Worm (Caenorhabditis elegans): ENCODE results near the gene C17C3.6.

C17C3.6 gene

DNA sequence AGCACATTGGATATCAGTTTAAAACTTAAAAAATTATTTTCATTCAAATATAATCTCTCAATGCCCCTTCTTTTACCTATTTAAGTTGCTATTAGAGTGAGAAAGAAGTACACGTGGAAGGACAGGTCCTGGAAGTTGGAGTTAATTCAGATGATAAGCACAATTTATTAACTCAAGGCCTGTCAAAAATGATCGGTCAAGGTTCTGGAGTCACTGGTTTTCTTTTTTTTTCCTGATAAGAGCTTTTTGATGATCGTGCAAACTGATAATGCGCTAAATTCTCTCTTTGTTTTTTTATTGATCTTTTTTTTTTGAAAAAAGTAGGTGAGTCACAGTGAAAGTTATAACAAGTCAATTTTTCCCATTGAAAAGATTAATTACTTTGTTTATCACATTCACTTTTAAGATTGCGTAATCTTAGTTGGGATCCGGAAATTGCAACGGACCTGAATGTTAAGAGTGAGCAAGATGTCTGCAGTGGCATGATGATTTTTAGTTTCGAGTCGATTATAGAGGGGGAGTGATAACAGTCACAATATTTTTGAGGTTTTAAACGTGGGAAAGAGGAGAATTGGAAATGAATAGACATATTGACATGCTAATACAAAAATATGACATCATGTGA, 37.3 kb upstream of the C17C3.6 start:
- TF ChIP-seq tra-4 (tag; optimal IDR thresholded peaks at IDR 0.05) (no peak), B0310.2 (tag; optimal IDR thresholded peaks at IDR 0.05) (no peak), scrt-1 (GFP tag; IDR thresholded peaks at IDR 0.05) (no peak), hmbx-1 (tag; optimal IDR thresholded peaks at IDR 0.05) (no peak), hnd-1 (tag; optimal IDR thresholded peaks at IDR 0.05) (no peak), sea-1 (GFP tag; conservative IDR thresholded peaks at IDR 0.05) (no peak), tbx-37 (GFP tag; conservative IDR thresholded peaks at IDR 0.05) (no peak), tbx-11 (GFP tag; IDR thresholded peaks at IDR 0.05) (no peak), flt-1 (GFP tag; IDR thresholded peaks at IDR 0.05) (no peak), hmg-4 (GFP tag; optimal IDR thresholded peaks at IDR 0.05) (no peak), ama-1 (optimal IDR thresholded peaks at IDR 0.05) (no peak), ceh-13 (GFP tag; optimal IDR thresholded peaks at IDR 0.05) (no peak), ets-7 (tag; optimal IDR thresholded peaks at IDR 0.05) (no peak), F13C5.2 (tag; optimal IDR thresholded peaks at IDR 0.05) (no peak), pes-1 (GFP tag; IDR thresholded peaks at IDR 0.05) (no peak)

DNA sequence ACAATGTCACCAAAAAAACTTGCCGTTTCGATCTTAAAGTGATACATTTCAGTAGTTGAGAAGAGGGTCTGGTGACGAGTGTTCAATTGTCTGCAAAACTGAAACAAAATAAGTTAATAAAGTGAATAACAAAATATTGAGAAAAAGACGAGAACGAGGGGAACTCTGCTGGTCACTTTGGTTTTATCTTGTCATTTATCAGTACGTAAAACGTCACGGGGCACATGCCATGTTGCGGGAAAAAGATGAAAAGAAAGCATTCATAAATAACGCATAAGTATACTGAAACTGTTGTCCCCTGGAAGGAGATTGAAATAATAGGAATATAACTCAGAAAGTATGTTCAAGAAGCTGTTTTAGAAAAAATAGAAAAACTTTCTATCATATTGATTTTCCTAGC, 35.0 kb upstream of the C17C3.6 start, which contains the start of gene sahd-1:
Gene sahd-1 (minus strand): TSS at position 100 of the 400 bp plus-strand sequence.
- TF ChIP-seq ama-1 (optimal IDR thresholded peaks at IDR 0.05), result no peak
- TF ChIP-seq F13C5.2 (tag; optimal IDR thresholded peaks at IDR 0.05), result no peak
- no peak for TF ChIP-seq aly-1 (tag; optimal IDR thresholded peaks at IDR 0.05)
- TF ChIP-seq sea-1 (GFP tag; conservative IDR thresholded peaks at IDR 0.05), result no peak
- TF ChIP-seq ets-7 (tag; optimal IDR thresholded peaks at IDR 0.05), result no peak
- no peak for TF ChIP-seq B0310.2 (tag; optimal IDR thresholded peaks at IDR 0.05)
- no peak for TF ChIP-seq ceh-13 (GFP tag; optimal IDR thresholded peaks at IDR 0.05)
- no peak for TF ChIP-seq tbx-37 (GFP tag; conservative IDR thresholded peaks at IDR 0.05)
- TF ChIP-seq hnd-1 (tag; optimal IDR thresholded peaks at IDR 0.05), result no peak
- no peak for TF ChIP-seq scrt-1 (GFP tag; IDR thresholded peaks at IDR 0.05)
- no peak for TF ChIP-seq tra-4 (tag; optimal IDR thresholded peaks at IDR 0.05)
- TF ChIP-seq tbx-11 (GFP tag; IDR thresholded peaks at IDR 0.05), result no peak
- no peak for TF ChIP-seq pes-1 (GFP tag; IDR thresholded peaks at IDR 0.05)
- TF ChIP-seq hmbx-1 (tag; optimal IDR thresholded peaks at IDR 0.05), result no peak
- TF ChIP-seq hmg-4 (GFP tag; optimal IDR thresholded peaks at IDR 0.05), result no peak
- no peak for TF ChIP-seq flt-1 (GFP tag; IDR thresholded peaks at IDR 0.05)
- TF ChIP-seq ceh-36 (tag; optimal IDR thresholded peaks at IDR 0.05), result no peak

DNA sequence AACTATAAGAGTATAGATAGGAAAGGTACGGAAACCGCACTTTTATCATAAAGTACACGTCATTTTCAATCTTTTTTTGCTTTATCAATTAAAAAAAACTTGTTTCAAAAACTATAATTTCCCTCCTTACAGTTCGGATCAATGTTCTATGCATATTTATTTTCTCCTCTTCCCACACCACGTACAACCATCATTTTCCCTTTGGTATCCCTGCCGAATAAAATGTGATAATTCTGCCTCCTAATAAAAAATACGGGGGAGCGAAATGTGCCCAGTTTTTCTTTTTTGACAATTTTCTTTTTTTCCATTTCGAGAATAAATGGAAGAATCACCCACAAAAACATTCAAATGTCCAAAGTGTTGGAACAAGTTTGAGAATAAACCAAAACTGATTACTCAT, 34.3 kb upstream of the C17C3.6 start, which contains the start of gene ZK177.3:
Gene ZK177.3 (plus strand): TSS at position 301 of the 400 bp plus-strand sequence.
- no peak for TF ChIP-seq pes-1 (GFP tag; IDR thresholded peaks at IDR 0.05)
- TF ChIP-seq ets-7 (tag; optimal IDR thresholded peaks at IDR 0.05), result no peak
- no peak for TF ChIP-seq B0310.2 (tag; optimal IDR thresholded peaks at IDR 0.05)
- TF ChIP-seq tbx-37 (GFP tag; conservative IDR thresholded peaks at IDR 0.05), result no peak
- no peak for TF ChIP-seq aly-1 (tag; optimal IDR thresholded peaks at IDR 0.05)
- TF ChIP-seq F13C5.2 (tag; optimal IDR thresholded peaks at IDR 0.05), result no peak
- no peak for TF ChIP-seq ama-1 (optimal IDR thresholded peaks at IDR 0.05)
- TF ChIP-seq hnd-1 (tag; optimal IDR thresholded peaks at IDR 0.05), result no peak
- no peak for TF ChIP-seq hmg-4 (GFP tag; optimal IDR thresholded peaks at IDR 0.05)
- no peak for TF ChIP-seq ceh-13 (GFP tag; optimal IDR thresholded peaks at IDR 0.05)
- no peak for TF ChIP-seq flt-1 (GFP tag; IDR thresholded peaks at IDR 0.05)
- TF ChIP-seq scrt-1 (GFP tag; IDR thresholded peaks at IDR 0.05), result no peak

DNA sequence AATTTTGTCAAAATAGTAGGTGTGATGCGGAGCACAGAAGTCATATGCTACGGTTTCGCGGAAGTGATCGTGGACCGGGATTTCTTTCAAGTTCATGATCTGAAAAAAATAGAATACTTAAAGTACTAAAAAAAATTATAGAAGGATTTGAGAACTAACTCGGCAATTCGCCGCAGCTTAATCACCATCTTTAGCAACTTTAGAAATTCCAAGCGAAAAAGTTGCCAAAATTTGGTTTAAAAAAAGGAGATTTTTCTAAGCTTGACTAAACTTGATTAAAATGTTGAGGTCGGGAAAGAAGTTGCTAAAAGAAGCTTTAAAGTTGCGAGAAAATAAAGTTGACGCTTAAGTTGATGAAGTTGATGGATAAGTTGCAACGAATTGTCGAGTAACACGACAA, 32.2 kb upstream of the C17C3.6 start, which contains the start of gene ZK177.9:
Gene ZK177.9 (minus strand): TSS at position 101 of the 400 bp plus-strand sequence.
- TF ChIP-seq tbx-37 (GFP tag; conservative IDR thresholded peaks at IDR 0.05) (no peak), F13C5.2 (tag; optimal IDR thresholded peaks at IDR 0.05) (no peak), sea-1 (GFP tag; conservative IDR thresholded peaks at IDR 0.05) (no peak), aly-1 (tag; optimal IDR thresholded peaks at IDR 0.05) (no peak), tra-4 (tag; optimal IDR thresholded peaks at IDR 0.05) (no peak), tbx-11 (GFP tag; IDR thresholded peaks at IDR 0.05) (no peak), ceh-36 (tag; optimal IDR thresholded peaks at IDR 0.05) (no peak), ets-7 (tag; optimal IDR thresholded peaks at IDR 0.05) (no peak), scrt-1 (GFP tag; IDR thresholded peaks at IDR 0.05) (no peak), ama-1 (optimal IDR thresholded peaks at IDR 0.05) (no peak), flt-1 (GFP tag; IDR thresholded peaks at IDR 0.05) (no peak), ceh-13 (GFP tag; optimal IDR thresholded peaks at IDR 0.05) (no peak), hmg-4 (GFP tag; optimal IDR thresholded peaks at IDR 0.05) (no peak)

DNA sequence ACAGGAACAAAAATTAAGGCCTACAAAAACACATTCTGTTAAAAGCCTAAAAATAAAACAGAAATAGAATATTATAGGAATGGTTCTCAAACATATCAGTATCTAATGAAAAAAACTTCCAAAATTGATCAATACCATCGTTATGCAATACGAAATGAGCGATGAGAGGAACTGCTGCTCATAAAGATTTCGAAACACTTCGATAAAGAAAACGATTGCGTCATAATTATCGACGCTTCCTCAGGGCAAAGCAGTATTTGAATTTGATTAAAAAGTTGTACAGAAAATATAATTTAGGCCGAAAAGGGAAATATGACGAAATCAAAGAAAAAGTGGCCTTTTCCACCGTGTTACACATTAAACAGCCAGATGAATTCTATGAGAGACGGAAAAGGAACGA, 31.8 kb upstream of the C17C3.6 start:
- TF ChIP-seq aly-1 (tag; optimal IDR thresholded peaks at IDR 0.05) (no peak), pes-1 (GFP tag; IDR thresholded peaks at IDR 0.05) (no peak)

DNA sequence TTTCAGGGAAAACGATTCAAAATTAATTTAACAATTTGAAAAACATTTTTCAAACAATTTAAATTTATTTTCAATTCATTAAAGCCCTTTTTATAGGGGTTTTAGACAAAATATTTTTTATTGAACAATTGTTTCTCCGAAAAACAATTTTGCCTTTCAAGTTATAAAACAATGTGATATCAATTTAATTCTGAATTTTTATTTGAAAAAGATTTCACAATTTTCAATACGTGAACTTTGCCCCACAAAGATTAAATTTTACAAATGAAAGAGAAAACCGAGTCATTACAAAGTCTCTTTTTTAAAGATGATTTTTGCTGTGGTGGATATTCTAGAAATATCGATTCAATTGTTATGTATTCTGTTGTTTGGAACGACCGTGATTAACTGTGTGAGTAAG, 30.9 kb upstream of the C17C3.6 start, which contains the start of gene ZK177.2:
Gene ZK177.2 (plus strand): TSS at position 301 of the 400 bp plus-strand sequence.
- TF ChIP-seq F13C5.2 (tag; optimal IDR thresholded peaks at IDR 0.05), result no peak
- TF ChIP-seq B0310.2 (tag; optimal IDR thresholded peaks at IDR 0.05), result no peak
- TF ChIP-seq tbx-11 (GFP tag; IDR thresholded peaks at IDR 0.05), result no peak
- TF ChIP-seq ama-1 (optimal IDR thresholded peaks at IDR 0.05), result no peak

DNA sequence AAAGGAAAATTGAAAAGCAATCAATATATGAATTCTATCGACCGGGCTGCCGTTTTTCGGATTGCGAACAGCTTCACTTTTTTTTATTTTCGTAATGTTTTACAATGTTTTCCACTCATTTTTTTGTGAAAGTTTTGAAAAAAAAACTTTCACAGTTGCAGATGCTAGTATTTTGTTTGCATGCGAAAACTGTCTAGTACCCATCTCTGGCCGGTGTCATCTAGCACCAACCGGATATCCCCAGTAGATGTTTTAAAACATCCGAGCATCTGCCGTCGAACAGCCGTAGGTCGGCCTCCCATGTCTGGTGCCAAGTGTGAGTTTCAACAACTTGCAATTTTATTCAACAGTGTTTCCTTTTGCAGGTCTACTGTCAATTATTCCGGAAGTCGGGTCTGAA, 28.4 kb upstream of the C17C3.6 start, which contains the start of gene ZK177.12:
Gene ZK177.12 (plus strand): TSS at position 301 of the 400 bp plus-strand sequence.
- no peak for TF ChIP-seq F13C5.2 (tag; optimal IDR thresholded peaks at IDR 0.05)
- TF ChIP-seq tbx-11 (GFP tag; IDR thresholded peaks at IDR 0.05), result no peak
- no peak for TF ChIP-seq aly-1 (tag; optimal IDR thresholded peaks at IDR 0.05)
- TF ChIP-seq tbx-37 (GFP tag; conservative IDR thresholded peaks at IDR 0.05), result no peak
- no peak for TF ChIP-seq hnd-1 (tag; optimal IDR thresholded peaks at IDR 0.05)
- TF ChIP-seq ets-7 (tag; optimal IDR thresholded peaks at IDR 0.05), result no peak
- TF ChIP-seq scrt-1 (GFP tag; IDR thresholded peaks at IDR 0.05), result no peak
- no peak for TF ChIP-seq hmg-4 (GFP tag; optimal IDR thresholded peaks at IDR 0.05)
- no peak for TF ChIP-seq ceh-13 (GFP tag; optimal IDR thresholded peaks at IDR 0.05)
- TF ChIP-seq hmbx-1 (tag; optimal IDR thresholded peaks at IDR 0.05), result no peak
- TF ChIP-seq sea-1 (GFP tag; conservative IDR thresholded peaks at IDR 0.05), result no peak
- TF ChIP-seq pes-1 (GFP tag; IDR thresholded peaks at IDR 0.05), result no peak
- TF ChIP-seq flt-1 (GFP tag; IDR thresholded peaks at IDR 0.05), result no peak
- no peak for TF ChIP-seq ceh-36 (tag; optimal IDR thresholded peaks at IDR 0.05)
- no peak for TF ChIP-seq tra-4 (tag; optimal IDR thresholded peaks at IDR 0.05)
- TF ChIP-seq B0310.2 (tag; optimal IDR thresholded peaks at IDR 0.05), result no peak
- no peak for TF ChIP-seq ama-1 (optimal IDR thresholded peaks at IDR 0.05)

All from whole organism, early embryonic.